Worm (Caenorhabditis elegans) whole organism, L1 larva: ENCODE measurements around the gene atf-2.

Experiments used
- ama-1 ChIP-seq: fragments of 150-350 bp; optimal IDR thresholded peaks from 2 replicates; lab custom pipeline; 2014
- egl-27 ChIP-seq, 2 experiments: fragments of 150-350 bp in 1 of 2; sonication (generic microtip); optimal IDR thresholded peaks; 3 replicates each; lab custom pipeline; 2017 to 2018; ENCODE audit warnings: missing biosample characterization in 2 of 2, missing genetic modification characterization in 2 of 2, missing genetic modification reagents in 2 of 2
- isw-1 ChIP-seq: fragments of 200-800 bp; sonication (Bioruptor generic); IDR thresholded peaks from 2 replicates; pipeline ENCODE4 v1.3.6; 2022; ENCODE audit warnings: missing genetic modification characterization, missing compliant biosample characterization
- jun-1 ChIP-seq: fragments of 150-350 bp; optimal IDR thresholded peaks from 2 replicates; lab custom pipeline; 2014; ENCODE audit warnings: missing biosample characterization, missing genetic modification reagents, missing genetic modification characterization
- mab-9 ChIP-seq: fragments of 200-800 bp; sonication (Bioruptor generic); IDR thresholded peaks from 2 replicates; pipeline ENCODE4 v1.3.6; 2022; ENCODE audit warnings: missing genetic modification reagents, missing genetic modification characterization, missing compliant biosample characterization
- nhr-12 ChIP-seq: sonication (generic microtip); optimal IDR thresholded peaks from 2 replicates; lab custom pipeline; 2017; ENCODE audit warnings: missing biosample characterization, missing genetic modification characterization
- ztf-11 ChIP-seq, 2 experiments: sonication (generic microtip); optimal IDR thresholded peaks; 2 replicates each; lab custom pipeline; 2016 to 2017; ENCODE audit warnings: missing genetic modification characterization in 2 of 2, missing biosample characterization in 1 of 2, missing compliant biosample characterization in 1 of 2

DNA sequence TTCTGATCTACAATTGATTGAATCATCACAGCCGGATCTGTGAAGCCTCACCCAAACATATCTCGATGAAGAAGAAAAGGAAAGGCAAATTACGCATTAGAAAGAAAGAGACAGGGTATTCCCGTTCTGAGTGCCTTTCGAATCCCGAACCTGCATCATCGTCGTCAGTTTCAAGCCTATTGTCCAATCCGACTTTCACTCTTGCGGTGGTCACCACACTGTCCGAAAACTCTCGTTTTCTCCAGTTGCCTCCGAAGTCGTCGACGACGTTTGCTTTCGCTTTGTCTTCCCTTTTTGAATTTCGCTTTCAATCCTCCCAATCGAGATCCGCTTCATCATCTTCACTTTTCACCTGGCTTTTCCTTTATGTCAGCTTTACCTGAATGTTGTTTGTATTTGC is 2.7 kb upstream of the atf-2 start:
- no peak for TF ChIP-seq egl-27 (tag; optimal IDR thresholded peaks at IDR 0.05; lab: Kevin White, UChicago)
- TF ChIP-seq jun-1 (tag; lab: Kevin White, UChicago): no peak
- no peak for TF ChIP-seq ama-1 (lab: Kevin White, UChicago)
- no peak for TF ChIP-seq nhr-12 (tag; lab: Kevin White, UChicago)
- TF ChIP-seq ztf-11 (tag; optimal IDR thresholded peaks at IDR 0.05; lab: Kevin White, UChicago): no peak
- TF ChIP-seq mab-9 (GFP tag; lab: Robert Waterston, UW): no peak
- no peak for TF ChIP-seq isw-1
